Worm (Caenorhabditis elegans) whole organism, L2 larva: ENCODE measurements around the gene ZK688.11.
A peak's percentile ranks its signal among the peaks of the same experiment; 100 is the strongest.

Source experiments
- C34F6.9 ChIP-seq: fragments of 150-350 bp; optimal IDR thresholded peaks from 2 replicates; lab custom pipeline; 2014; ENCODE audit warnings: missing biosample characterization, missing genetic modification characterization
- R02D3.7 ChIP-seq: fragments of 150-350 bp; optimal IDR thresholded peaks from 2 replicates; lab custom pipeline; 2014; ENCODE audit warnings: missing biosample characterization, missing genetic modification characterization
- Y55F3AM.14 ChIP-seq: fragments of 200-800 bp; sonication (Bioruptor generic); optimal IDR thresholded peaks from 2 replicates; lab custom pipeline; 2018; ENCODE audit warnings: mild to moderate bottlenecking, missing genetic modification characterization, missing compliant biosample characterization
- alr-1 ChIP-seq: fragments of 150-350 bp; optimal IDR thresholded peaks from 2 replicates; lab custom pipeline; 2014; ENCODE audit warnings: missing biosample characterization, missing genetic modification characterization
- aly-2 ChIP-seq: fragments of 150-350 bp; optimal IDR thresholded peaks from 2 replicates; lab custom pipeline; 2014; ENCODE audit warnings: missing biosample characterization, missing genetic modification characterization
- ama-1 ChIP-seq: fragments of 150-350 bp; optimal IDR thresholded peaks from 2 replicates; lab custom pipeline; 2018; ENCODE audit warnings: inconsistent platforms
- blmp-1 ChIP-seq: sonication (generic microtip); optimal IDR thresholded peaks from 2 replicates; lab custom pipeline; 2017; ENCODE audit warnings: missing genetic modification characterization, mild to moderate bottlenecking, missing compliant biosample characterization, antibody characterized with exemption, moderate library complexity; ENCODE audit not compliant: insufficient read depth
- ceh-16 ChIP-seq: fragments of 150-350 bp; optimal IDR thresholded peaks from 2 replicates; lab custom pipeline; 2014; ENCODE audit warnings: missing biosample characterization, missing genetic modification characterization
- ceh-82 ChIP-seq: fragments of 150-350 bp; optimal IDR thresholded peaks from 2 replicates; lab custom pipeline; 2014; ENCODE audit warnings: missing biosample characterization, missing genetic modification characterization
- crh-2 ChIP-seq: sonication (generic microtip); optimal IDR thresholded peaks from 2 replicates; lab custom pipeline; 2017; ENCODE audit warnings: missing biosample characterization, missing genetic modification characterization
- egl-27 ChIP-seq: sonication (generic microtip); optimal IDR thresholded peaks from 3 replicates; lab custom pipeline; 2017; ENCODE audit warnings: missing biosample characterization, missing genetic modification reagents, missing genetic modification characterization
- elt-1 ChIP-seq: fragments of 150-350 bp; optimal IDR thresholded peaks from 2 replicates; lab custom pipeline; 2014; ENCODE audit warnings: missing biosample characterization, missing genetic modification characterization
- elt-3 ChIP-seq: sonication (generic microtip); optimal IDR thresholded peaks from 2 replicates; lab custom pipeline; 2017; ENCODE audit warnings: missing biosample characterization, missing genetic modification characterization
- fos-1 ChIP-seq: fragments of 150-350 bp; optimal IDR thresholded peaks from 2 replicates; lab custom pipeline; 2014; ENCODE audit warnings: missing biosample characterization, missing genetic modification characterization
- gmeb-1 ChIP-seq: fragments of 150-350 bp; optimal IDR thresholded peaks from 2 replicates; lab custom pipeline; 2014; ENCODE audit warnings: missing biosample characterization, missing genetic modification characterization
- lin-13 ChIP-seq: fragments of 150-350 bp; optimal IDR thresholded peaks from 2 replicates; lab custom pipeline; 2014; ENCODE audit warnings: missing biosample characterization, missing genetic modification reagents, missing genetic modification characterization
- lin-39 ChIP-seq: fragments of 150-350 bp; optimal IDR thresholded peaks from 2 replicates; lab custom pipeline; 2014; ENCODE audit warnings: missing biosample characterization, missing genetic modification reagents, missing genetic modification characterization
- lsy-2 ChIP-seq, 2 experiments: fragments of 150-350 bp in 1 of 2; sonication (generic microtip) in 1 of 2; optimal IDR thresholded peaks; 2 replicates each; lab custom pipeline; 2014 to 2017; ENCODE audit warnings: missing biosample characterization in 2 of 2, missing genetic modification characterization in 2 of 2
- mab-5 ChIP-seq: fragments of 150-350 bp; optimal IDR thresholded peaks from 2 replicates; lab custom pipeline; 2014; ENCODE audit warnings: missing biosample characterization, missing genetic modification characterization
- nhr-10 ChIP-seq: sonication (generic microtip); optimal IDR thresholded peaks from 2 replicates; lab custom pipeline; 2017; ENCODE audit warnings: missing biosample characterization, missing genetic modification characterization
- nhr-11 ChIP-seq: fragments of 150-350 bp; optimal IDR thresholded peaks from 2 replicates; lab custom pipeline; 2014; ENCODE audit warnings: missing biosample characterization, missing genetic modification characterization
- nhr-12 ChIP-seq: fragments of 150-350 bp; optimal IDR thresholded peaks from 2 replicates; lab custom pipeline; 2014; ENCODE audit warnings: missing biosample characterization, missing genetic modification characterization
- nhr-129 ChIP-seq: fragments of 150-350 bp; optimal IDR thresholded peaks from 2 replicates; lab custom pipeline; 2014; ENCODE audit warnings: missing biosample characterization, missing genetic modification characterization
- nhr-237 ChIP-seq: fragments of 150-350 bp; optimal IDR thresholded peaks from 2 replicates; lab custom pipeline; 2014; ENCODE audit warnings: missing biosample characterization, missing genetic modification characterization
- nhr-25 ChIP-seq: fragments of 150-350 bp; sonication (generic microtip); optimal IDR thresholded peaks from 3 replicates; lab custom pipeline; 2014; ENCODE audit warnings: missing biosample characterization, missing genetic modification characterization
- nhr-6 ChIP-seq: fragments of 150-350 bp; optimal IDR thresholded peaks from 2 replicates; lab custom pipeline; 2014; ENCODE audit warnings: missing biosample characterization, missing genetic modification characterization
- nhr-77 ChIP-seq: fragments of 150-350 bp; optimal IDR thresholded peaks from 2 replicates; lab custom pipeline; 2014; ENCODE audit warnings: missing biosample characterization, missing genetic modification characterization
- peb-1 ChIP-seq: fragments of 150-350 bp; optimal IDR thresholded peaks from 2 replicates; lab custom pipeline; 2014; ENCODE audit warnings: missing biosample characterization, missing genetic modification characterization
- sem-4 ChIP-seq: fragments of 150-350 bp; optimal IDR thresholded peaks from 2 replicates; lab custom pipeline; 2014; ENCODE audit warnings: missing biosample characterization, missing genetic modification reagents, missing genetic modification characterization
- skn-1 ChIP-seq: sonication (generic microtip); optimal IDR thresholded peaks from 2 replicates; lab custom pipeline; 2017; ENCODE audit warnings: missing biosample characterization, missing genetic modification characterization
- sma-3 ChIP-seq: sonication (generic microtip); optimal IDR thresholded peaks from 2 replicates; lab custom pipeline; 2016; ENCODE audit warnings: missing genetic modification reagents, missing genetic modification characterization, missing compliant biosample characterization
- sma-9 ChIP-seq, 2 experiments: fragments of 150-350 bp in 1 of 2; sonication (generic microtip) in 1 of 2; optimal IDR thresholded peaks; 2 replicates each; lab custom pipeline; 2014 to 2016; ENCODE audit warnings: missing genetic modification characterization in 2 of 2, mild to moderate bottlenecking in 1 of 2, missing biosample characterization in 1 of 2, missing compliant biosample characterization in 1 of 2, missing genetic modification reagents in 1 of 2, moderate library complexity in 1 of 2
- snpc-4 ChIP-seq: fragments of 150-350 bp; optimal IDR thresholded peaks from 2 replicates; lab custom pipeline; 2014; ENCODE audit warnings: missing biosample characterization, missing genetic modification characterization
- unc-39 ChIP-seq: fragments of 150-350 bp; optimal IDR thresholded peaks from 2 replicates; lab custom pipeline; 2014; ENCODE audit warnings: missing biosample characterization, missing genetic modification characterization
- unc-55 ChIP-seq: fragments of 150-350 bp; sonication (generic microtip); optimal IDR thresholded peaks from 3 replicates; lab custom pipeline; 2014; ENCODE audit warnings: missing biosample characterization, missing genetic modification reagents, missing genetic modification characterization
- unc-62 ChIP-seq: fragments of 150-350 bp; optimal IDR thresholded peaks from 2 replicates; lab custom pipeline; 2014; ENCODE audit warnings: missing biosample characterization, missing genetic modification reagents, missing genetic modification characterization
- ztf-1 ChIP-seq: fragments of 200-800 bp; sonication (Bioruptor generic); conservative IDR thresholded peaks from 2 replicates; pipeline ENCODE4 v1.3.6; 2022; ENCODE audit warnings: missing genetic modification characterization, missing compliant biosample characterization
- ztf-11 ChIP-seq: sonication (generic microtip); optimal IDR thresholded peaks from 2 replicates; lab custom pipeline; 2017; ENCODE audit warnings: missing biosample characterization, missing genetic modification characterization
- ztf-4 ChIP-seq: fragments of 150-350 bp; optimal IDR thresholded peaks from 2 replicates; lab custom pipeline; 2014; ENCODE audit warnings: missing biosample characterization, missing genetic modification characterization

The ZK688.11 gene

DNA sequence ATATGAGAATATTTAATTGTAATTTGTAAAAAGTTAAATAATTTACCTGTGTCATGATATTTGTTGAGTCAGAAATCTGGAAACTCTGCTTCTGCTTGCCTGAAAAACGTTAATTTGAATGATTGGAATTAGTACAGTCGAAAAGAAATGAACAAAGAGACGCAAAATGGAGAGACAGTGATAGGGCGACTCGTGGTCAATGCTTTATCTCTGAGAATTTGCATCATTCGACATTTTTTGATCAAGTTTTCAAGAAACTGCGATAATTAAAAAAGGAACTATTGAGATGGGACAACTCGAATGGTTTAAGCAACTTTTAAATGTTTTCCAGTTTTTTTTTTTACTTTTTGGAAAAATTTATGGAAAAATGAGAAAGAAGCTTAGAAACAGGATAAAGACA is 23.9 kb downstream of the ZK688.11 start, which contains the start of gene cuc-1:
TSS of gene cuc-1 (minus strand) at position 101 of the 400 bp plus-strand sequence.
- TF ChIP-seq nhr-237 = no peak
- TF ChIP-seq unc-55 (GFP tag; lab: Kevin White, UChicago) = no peak
- no peak for TF ChIP-seq mab-5
- TF ChIP-seq fos-1 = peak; percentile 10
- TF ChIP-seq, all 48 proteins: peak for 1

DNA sequence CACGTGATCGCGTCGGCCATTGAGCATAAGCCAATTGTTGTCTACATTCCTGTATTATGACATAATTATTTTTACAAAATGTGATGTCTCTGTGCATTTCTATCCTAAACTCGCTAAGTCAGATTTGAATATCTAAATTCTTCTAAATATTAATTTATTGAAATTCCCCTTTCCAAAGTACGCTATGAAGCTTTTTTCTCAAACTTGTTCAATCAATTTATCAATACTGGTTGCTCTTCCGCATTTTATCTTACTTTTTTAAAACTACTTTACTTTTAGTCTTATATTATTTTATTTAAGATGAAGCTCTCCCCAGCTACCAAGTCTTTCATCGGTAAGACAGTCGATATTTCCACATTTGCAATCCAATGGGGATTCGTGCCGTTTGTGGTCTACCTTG is 25.4 kb downstream of the ZK688.11 start, which contains the start of gene tomm-7:
TSS of gene tomm-7 (plus strand) at position 301 of the 400 bp plus-strand sequence.
- no peak for TF ChIP-seq unc-55 (GFP tag; lab: Kevin White, UChicago)
- TF ChIP-seq unc-39 (tag; lab: Kevin White, UChicago) = no peak
- no peak for TF ChIP-seq R02D3.7
- TF ChIP-seq ceh-82 (tag; lab: Kevin White, UChicago) = no peak
- no peak for TF ChIP-seq nhr-77 (tag; lab: Kevin White, UChicago)
- TF ChIP-seq C34F6.9 = no peak
- no peak for TF ChIP-seq lsy-2 (tag; optimal IDR thresholded peaks at IDR 0.05; lab: Kevin White, UChicago)
- TF ChIP-seq nhr-6 = no peak
- TF ChIP-seq fos-1 = no peak
- TF ChIP-seq nhr-11 = no peak
- TF ChIP-seq nhr-129 (tag; lab: Kevin White, UChicago) = no peak
- no peak for TF ChIP-seq lin-13
- no peak for TF ChIP-seq elt-3 (tag; lab: Kevin White, UChicago)
- TF ChIP-seq ztf-4 (tag; lab: Kevin White, UChicago) = no peak
- TF ChIP-seq alr-1 (tag; lab: Kevin White, UChicago) = no peak
- TF ChIP-seq mab-5 = no peak
- no peak for TF ChIP-seq peb-1
- no peak for TF ChIP-seq aly-2 (tag; lab: Kevin White, UChicago)
- no peak for TF ChIP-seq sma-9 (GFP tag; optimal IDR thresholded peaks at IDR 0.05; lab: Kevin White, UChicago)
- TF ChIP-seq sma-9 (tag; optimal IDR thresholded peaks at IDR 0.05; lab: Kevin White, UChicago) = no peak
- TF ChIP-seq nhr-10 (tag; lab: Kevin White, UChicago) = no peak

DNA sequence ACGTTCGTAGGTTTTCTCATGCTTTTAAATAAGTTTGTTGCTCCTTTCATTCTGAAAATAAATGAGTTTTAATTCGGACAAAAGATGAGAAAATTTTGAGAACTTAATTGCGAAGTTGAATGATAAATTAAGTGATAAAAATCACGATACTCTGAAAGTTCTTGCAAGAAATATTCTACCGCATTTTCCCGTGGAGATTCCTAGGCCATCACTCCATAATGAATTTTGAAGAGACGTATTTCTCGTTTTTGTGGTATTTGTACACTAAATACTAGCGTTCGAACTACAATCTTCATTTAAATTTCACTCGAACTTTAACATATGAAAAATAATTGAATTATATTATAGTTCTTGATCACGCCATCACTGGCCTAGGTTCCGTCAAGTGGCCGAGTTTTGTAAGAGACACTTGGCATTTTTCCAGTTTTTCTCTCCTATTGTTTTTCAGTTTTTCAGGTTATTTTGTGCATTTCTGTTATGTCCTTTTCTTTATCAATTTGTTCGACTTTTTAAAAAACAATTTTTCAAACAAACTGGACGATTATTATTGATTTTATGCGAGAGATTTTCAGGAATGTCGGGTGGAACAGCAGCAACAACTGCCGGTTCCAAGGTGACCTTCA is 26.2 kb downstream of the ZK688.11 start, which contains the start of the genes coq-5 and ufm-1:
TSS of gene coq-5 (minus strand) at position 51 of the 623 bp plus-strand sequence.
TSS of gene ufm-1 (plus strand) at position 573 of the 623 bp plus-strand sequence.
- TF ChIP-seq sma-3 (GFP tag; lab: Kevin White, UChicago) (peak; percentile 18), mab-5 (no peak), lsy-2 (tag; optimal IDR thresholded peaks at IDR 0.05; lab: Kevin White, UChicago) (peak in 1 of 2 experiments; percentile 43), nhr-25 (tag; lab: Kevin White, UChicago) (no peak), crh-2 (tag; lab: Kevin White, UChicago) (peak; percentile 7), lin-13 (no peak), C34F6.9 (peak; percentile 56), elt-1 (tag; lab: Kevin White, UChicago) (no peak)

DNA sequence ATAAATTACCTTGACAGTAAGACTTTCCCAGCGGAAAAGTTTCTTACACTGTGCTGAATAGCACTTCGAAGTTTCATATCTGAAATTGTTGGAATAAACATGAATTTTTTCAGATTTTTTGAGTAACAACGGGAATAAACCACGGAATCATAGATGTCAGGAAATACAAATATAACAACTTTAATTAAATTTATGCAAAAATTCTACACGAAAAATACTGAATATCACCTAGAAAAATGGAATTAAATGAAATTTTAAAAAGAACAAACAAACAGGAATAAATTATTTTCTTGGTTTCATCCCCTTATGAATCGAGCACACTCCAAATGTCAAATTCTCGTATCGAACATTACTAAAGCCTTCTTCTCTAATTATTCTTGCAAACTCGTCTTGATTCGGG is 27.6 kb downstream of the ZK688.11 start, which contains the start of gene tag-307:
TSS of gene tag-307 (minus strand) at position 101 of the 400 bp plus-strand sequence.
- TF ChIP-seq lin-39 (tag; lab: Kevin White, UChicago) = no peak
- no peak for TF ChIP-seq crh-2 (tag; lab: Kevin White, UChicago)
- no peak for TF ChIP-seq lsy-2 (tag; optimal IDR thresholded peaks at IDR 0.05; lab: Kevin White, UChicago)
- TF ChIP-seq elt-3 (tag; lab: Kevin White, UChicago) = no peak
- no peak for TF ChIP-seq C34F6.9
- no peak for TF ChIP-seq gmeb-1 (tag; lab: Kevin White, UChicago)
- TF ChIP-seq nhr-237 = no peak
- TF ChIP-seq Y55F3AM.14 (GFP tag; lab: Kevin White, UChicago) = no peak
- TF ChIP-seq nhr-6 = no peak
- no peak for TF ChIP-seq nhr-25 (tag; lab: Kevin White, UChicago)
- TF ChIP-seq sem-4 (tag; lab: Kevin White, UChicago) = no peak
- TF ChIP-seq ceh-16 (tag; lab: Kevin White, UChicago) = no peak
- no peak for TF ChIP-seq fos-1
- TF ChIP-seq snpc-4 (tag; lab: Kevin White, UChicago) = no peak
- no peak for TF ChIP-seq mab-5
- TF ChIP-seq unc-62 (GFP tag; lab: Kevin White, UChicago) = no peak
- TF ChIP-seq nhr-129 (tag; lab: Kevin White, UChicago) = no peak
- no peak for TF ChIP-seq unc-55 (GFP tag; lab: Kevin White, UChicago)
- TF ChIP-seq R02D3.7 = no peak
- no peak for TF ChIP-seq egl-27

DNA sequence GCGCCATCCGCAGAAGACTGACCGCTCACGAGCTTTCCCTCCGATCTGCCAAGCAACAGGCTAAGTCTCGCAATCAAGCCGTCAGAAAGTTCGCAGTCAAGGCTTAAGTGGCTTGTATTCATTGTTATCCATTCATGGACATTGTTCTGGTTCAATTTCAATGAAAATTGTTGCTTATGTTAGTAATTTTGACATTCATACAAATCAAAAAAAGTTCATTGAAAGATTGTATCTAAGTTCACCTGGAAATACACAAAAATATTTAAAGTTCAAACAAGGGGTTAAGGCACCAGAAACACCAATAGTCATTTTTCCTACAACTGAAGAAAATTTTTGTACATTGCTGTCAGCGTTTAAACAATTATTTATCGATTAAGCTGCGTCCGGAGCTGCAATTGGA is 29.3 kb downstream of the ZK688.11 start:
- no peak for TF ChIP-seq nhr-12 (tag; lab: Kevin White, UChicago)
- no peak for TF ChIP-seq unc-62 (GFP tag; lab: Kevin White, UChicago)
- TF ChIP-seq sma-9 (GFP tag; optimal IDR thresholded peaks at IDR 0.05; lab: Kevin White, UChicago) = no peak
- no peak for TF ChIP-seq sma-9 (tag; optimal IDR thresholded peaks at IDR 0.05; lab: Kevin White, UChicago)
- no peak for TF ChIP-seq Y55F3AM.14 (GFP tag; lab: Kevin White, UChicago)
- no peak for TF ChIP-seq nhr-25 (tag; lab: Kevin White, UChicago)
- TF ChIP-seq nhr-6 = no peak
- no peak for TF ChIP-seq snpc-4 (tag; lab: Kevin White, UChicago)
- no peak for TF ChIP-seq ztf-11 (tag; lab: Kevin White, UChicago)
- TF ChIP-seq unc-55 (GFP tag; lab: Kevin White, UChicago) = no peak
- no peak for TF ChIP-seq sma-3 (GFP tag; lab: Kevin White, UChicago)
- no peak for TF ChIP-seq ztf-1 (GFP tag; lab: Robert Waterston, UW)
- no peak for TF ChIP-seq ama-1 (lab: Kevin White, UChicago)
- no peak for TF ChIP-seq fos-1
- no peak for TF ChIP-seq egl-27
- TF ChIP-seq blmp-1 = no peak
- TF ChIP-seq skn-1 (tag; lab: Kevin White, UChicago) = no peak
